Worm (Caenorhabditis elegans) whole organism, early embryonic: ENCODE measurements around the gene capg-2.

Source experiments
- B0310.2 ChIP-seq: sonication (generic microtip); optimal IDR thresholded peaks from 2 replicates; lab custom pipeline; 2016; ENCODE audit warnings: mild to moderate bottlenecking, missing genetic modification characterization, missing compliant biosample characterization
- F13C5.2 ChIP-seq: sonication (generic microtip); optimal IDR thresholded peaks from 2 replicates; lab custom pipeline; 2017; ENCODE audit warnings: mild to moderate bottlenecking, missing genetic modification characterization, inconsistent platforms, missing compliant biosample characterization
- aly-1 ChIP-seq: sonication (generic microtip); optimal IDR thresholded peaks from 2 replicates; lab custom pipeline; 2016; ENCODE audit warnings: missing genetic modification characterization, missing compliant biosample characterization
- ama-1 ChIP-seq: fragments of 150-350 bp; optimal IDR thresholded peaks from 2 replicates; lab custom pipeline; 2014
- ceh-13 ChIP-seq: fragments of 200-800 bp; sonication (Bioruptor generic); optimal IDR thresholded peaks from 2 replicates; lab custom pipeline; 2018; ENCODE audit warnings: mild to moderate bottlenecking, missing genetic modification characterization, missing compliant biosample characterization
- ceh-36 ChIP-seq: sonication (generic microtip); optimal IDR thresholded peaks from 2 replicates; lab custom pipeline; 2016; ENCODE audit warnings: missing genetic modification characterization, inconsistent platforms, missing compliant biosample characterization
- ets-7 ChIP-seq: sonication (generic microtip); optimal IDR thresholded peaks from 2 replicates; lab custom pipeline; 2016; ENCODE audit warnings: missing genotype, missing genetic modification characterization, missing compliant biosample characterization
- flt-1 ChIP-seq: fragments of 200-800 bp; sonication (Bioruptor generic); IDR thresholded peaks from 2 replicates; pipeline ENCODE4 v1.3.6; 2022; ENCODE audit warnings: missing genetic modification characterization, missing compliant biosample characterization
- hmbx-1 ChIP-seq: sonication (generic microtip); optimal IDR thresholded peaks from 2 replicates; lab custom pipeline; 2016; ENCODE audit warnings: mild to moderate bottlenecking, missing genetic modification characterization, missing compliant biosample characterization
- hmg-4 ChIP-seq: fragments of 200-800 bp; sonication (Bioruptor generic); optimal IDR thresholded peaks from 2 replicates; lab custom pipeline; 2018; ENCODE audit warnings: mild to moderate bottlenecking, missing genetic modification characterization, missing compliant biosample characterization
- hnd-1 ChIP-seq: sonication (generic microtip); optimal IDR thresholded peaks from 2 replicates; lab custom pipeline; 2016; ENCODE audit warnings: missing genetic modification characterization, missing compliant biosample characterization
- pes-1 ChIP-seq: fragments of 200-800 bp; sonication (Bioruptor generic); IDR thresholded peaks from 2 replicates; pipeline ENCODE4 v1.3.6; 2022; ENCODE audit warnings: missing genetic modification reagents, missing genetic modification characterization, missing compliant biosample characterization
- scrt-1 ChIP-seq: fragments of 200-800 bp; sonication (Bioruptor generic); IDR thresholded peaks from 2 replicates; pipeline ENCODE4 v1.3.6; 2022; ENCODE audit warnings: missing genetic modification characterization, missing compliant biosample characterization
- sea-1 ChIP-seq: fragments of 200-800 bp; sonication (Bioruptor generic); conservative IDR thresholded peaks from 2 replicates; pipeline ENCODE4 v1.3.6; 2022; ENCODE audit warnings: missing genetic modification characterization, missing compliant biosample characterization
- tbx-11 ChIP-seq: fragments of 200-800 bp; sonication (Bioruptor generic); IDR thresholded peaks from 2 replicates; pipeline ENCODE4 v1.3.6; 2022; ENCODE audit warnings: missing genetic modification characterization, missing compliant biosample characterization
- tbx-37 ChIP-seq: fragments of 200-800 bp; sonication (Bioruptor generic); conservative IDR thresholded peaks from 2 replicates; pipeline ENCODE4 v1.3.6; 2022; ENCODE audit warnings: missing genetic modification reagents, missing genetic modification characterization, missing compliant biosample characterization
- tra-4 ChIP-seq: sonication (generic microtip); optimal IDR thresholded peaks from 2 replicates; lab custom pipeline; 2017; ENCODE audit warnings: missing genetic modification characterization, missing compliant biosample characterization

The capg-2 gene

ce11 chrV:12245777-12246452 lies 25.8 kb upstream of the capg-2 start:
- no peak for TF ChIP-seq pes-1
- no peak for TF ChIP-seq hnd-1 (tag; lab: Kevin White, UChicago)
- no peak for TF ChIP-seq tra-4 (tag; lab: Kevin White, UChicago)
- no peak for TF ChIP-seq B0310.2
- no peak for TF ChIP-seq ets-7
- TF ChIP-seq flt-1 (GFP tag; lab: Robert Waterston, UW): no peak
- no peak for TF ChIP-seq hmg-4 (GFP tag; lab: Kevin White, UChicago)
- no peak for TF ChIP-seq hmbx-1 (tag; lab: Kevin White, UChicago)
- TF ChIP-seq sea-1: no peak
- TF ChIP-seq tbx-37 (GFP tag; lab: Robert Waterston, UW): no peak
- no peak for TF ChIP-seq aly-1 (tag; lab: Kevin White, UChicago)

ce11 chrV:12251041-12251440 lies 20.6 kb upstream of the capg-2 start, which contains the start of gene T04H1.5:
T04H1.5 (plus strand) TSS chrV:12251341.
- TF ChIP-seq ama-1 (lab: Kevin White, UChicago) (no peak), flt-1 (GFP tag; lab: Robert Waterston, UW) (no peak), ceh-36 (tag; lab: Kevin White, UChicago) (no peak), tbx-11 (GFP tag; lab: Robert Waterston, UW) (no peak), tra-4 (tag; lab: Kevin White, UChicago) (no peak), F13C5.2 (tag; lab: Kevin White, UChicago) (no peak), aly-1 (tag; lab: Kevin White, UChicago) (no peak), pes-1 (no peak), hmg-4 (GFP tag; lab: Kevin White, UChicago) (no peak), tbx-37 (GFP tag; lab: Robert Waterston, UW) (no peak), sea-1 (no peak)

DNA sequence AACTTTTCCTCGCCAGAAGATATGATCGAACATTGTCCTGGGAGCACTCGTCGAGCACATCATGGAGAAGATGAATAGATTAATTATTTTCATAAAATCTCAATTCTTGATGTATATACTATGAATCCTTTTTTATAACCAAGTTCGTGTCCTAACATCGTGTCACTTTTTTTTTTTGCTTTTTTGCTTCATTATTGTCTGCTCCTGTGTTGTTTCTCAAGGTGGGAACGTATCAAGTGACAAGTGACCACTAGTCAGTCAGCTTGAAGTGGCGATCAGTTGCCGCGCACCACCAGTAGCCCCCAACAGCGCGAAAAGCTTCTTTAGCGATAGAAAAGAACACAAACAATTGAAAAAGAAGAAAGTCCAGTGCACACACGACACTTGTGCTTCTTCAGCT lies 19.4 kb upstream of the capg-2 start, which contains the start of gene lrx-1:
TSS of gene lrx-1 (plus strand) at position 301 of the 400 bp plus-strand sequence.
- TF ChIP-seq aly-1 (tag; lab: Kevin White, UChicago) (no peak), scrt-1 (GFP tag; lab: Robert Waterston, UW) (no peak)

DNA sequence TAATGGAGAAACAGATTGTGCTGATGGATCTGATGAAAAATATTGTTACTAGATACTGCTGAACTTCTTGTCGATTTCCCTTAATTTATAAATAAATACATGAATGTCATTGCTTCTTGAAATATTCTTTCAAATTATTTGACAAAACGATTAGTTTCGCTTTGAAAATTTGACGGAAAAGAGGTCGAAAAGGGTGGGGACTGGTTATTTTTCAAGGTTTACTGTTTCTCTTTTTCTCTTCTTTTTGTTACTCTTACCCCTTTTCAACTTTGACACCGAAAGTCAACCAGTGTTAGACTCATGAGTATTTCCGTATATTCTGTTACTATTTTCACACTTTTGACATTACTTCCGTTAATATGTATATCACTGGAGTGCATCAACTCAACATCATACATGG lies 16.3 kb upstream of the capg-2 start, which contains the start of gene T04H1.12:
TSS of gene T04H1.12 (plus strand) at position 301 of the 400 bp plus-strand sequence.
- TF ChIP-seq scrt-1 (GFP tag; lab: Robert Waterston, UW) (no peak), ceh-36 (tag; lab: Kevin White, UChicago) (no peak), hmg-4 (GFP tag; lab: Kevin White, UChicago) (no peak), B0310.2 (no peak), tbx-37 (GFP tag; lab: Robert Waterston, UW) (no peak), pes-1 (no peak), ceh-13 (no peak), tra-4 (tag; lab: Kevin White, UChicago) (no peak), ama-1 (lab: Kevin White, UChicago) (no peak), F13C5.2 (tag; lab: Kevin White, UChicago) (no peak), hnd-1 (tag; lab: Kevin White, UChicago) (no peak), flt-1 (GFP tag; lab: Robert Waterston, UW) (no peak), aly-1 (tag; lab: Kevin White, UChicago) (no peak), tbx-11 (GFP tag; lab: Robert Waterston, UW) (no peak), sea-1 (no peak), hmbx-1 (tag; lab: Kevin White, UChicago) (no peak), ets-7 (no peak)

- TF ChIP-seq hnd-1 (tag; lab: Kevin White, UChicago) (no peak), aly-1 (tag; lab: Kevin White, UChicago) (no peak), ceh-36 (tag; lab: Kevin White, UChicago) (no peak), tra-4 (tag; lab: Kevin White, UChicago) (no peak), tbx-37 (GFP tag; lab: Robert Waterston, UW) (no peak), hmg-4 (GFP tag; lab: Kevin White, UChicago) (no peak), ceh-13 (no peak), scrt-1 (GFP tag; lab: Robert Waterston, UW) (no peak)
These were observed 15.3 kb upstream of the capg-2 start, which contains the start of gene ugt-55 for ce11 chrV:12256398-12256797. ugt-55 (plus strand) TSS chrV:12256698.

DNA sequence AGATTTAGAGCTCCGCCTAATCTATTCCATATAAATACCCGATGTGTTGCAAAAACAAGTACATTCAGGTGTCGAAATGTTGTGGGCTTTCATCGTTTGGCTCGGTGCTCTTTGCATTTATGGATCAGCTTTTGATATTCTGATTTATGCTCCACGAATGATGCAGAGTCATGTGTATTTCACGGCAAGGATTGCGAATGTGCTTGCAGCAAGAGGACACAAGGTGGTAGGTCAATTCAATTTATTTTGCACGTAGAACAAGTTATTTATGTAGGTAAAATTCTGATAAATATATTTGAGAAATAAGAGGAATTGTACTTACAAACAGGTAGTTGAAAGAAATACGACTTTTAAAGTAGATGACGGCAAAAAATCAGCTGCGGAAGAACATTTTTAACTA lies 12.8 kb upstream of the capg-2 start, which contains the start of gene ugt-56:
TSS of gene ugt-56 (plus strand) at position 61 of the 400 bp plus-strand sequence.
- TF ChIP-seq hmg-4 (GFP tag; lab: Kevin White, UChicago) (no peak), ets-7 (no peak), aly-1 (tag; lab: Kevin White, UChicago) (no peak), F13C5.2 (tag; lab: Kevin White, UChicago) (no peak), tbx-37 (GFP tag; lab: Robert Waterston, UW) (no peak), tbx-11 (GFP tag; lab: Robert Waterston, UW) (no peak), hnd-1 (tag; lab: Kevin White, UChicago) (no peak), ceh-13 (no peak), sea-1 (no peak), B0310.2 (no peak), tra-4 (tag; lab: Kevin White, UChicago) (no peak), ceh-36 (tag; lab: Kevin White, UChicago) (no peak), ama-1 (lab: Kevin White, UChicago) (no peak), flt-1 (GFP tag; lab: Robert Waterston, UW) (no peak), pes-1 (no peak), scrt-1 (GFP tag; lab: Robert Waterston, UW) (no peak), hmbx-1 (tag; lab: Kevin White, UChicago) (no peak)

DNA sequence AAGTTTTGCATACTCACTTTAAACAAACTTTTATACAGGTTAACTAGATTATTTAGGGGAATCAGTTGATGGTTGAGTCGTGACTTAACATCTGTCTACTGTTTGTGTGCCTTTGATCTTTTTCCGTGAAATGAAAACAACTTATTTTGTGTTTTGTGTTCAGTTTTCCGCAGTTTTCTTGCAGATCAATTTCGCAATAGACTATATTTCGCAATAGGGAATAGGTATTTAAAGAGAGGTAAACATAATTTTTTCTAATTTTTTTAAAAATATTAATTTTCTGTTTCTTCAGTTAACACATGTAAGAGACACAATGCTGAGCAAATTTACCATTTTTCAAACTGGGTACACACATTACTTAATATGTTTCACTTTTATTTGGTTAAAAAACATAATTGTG lies 10.3 kb upstream of the capg-2 start, which contains the start of gene tbb-6:
TSS of gene tbb-6 (plus strand) at position 155 of the 400 bp plus-strand sequence.
- TF ChIP-seq tbx-11 (GFP tag; lab: Robert Waterston, UW): no peak
